Fruit fly (Drosophila melanogaster): ENCODE measurements around the gene Cpr73D.

Cpr73D gene

DNA sequence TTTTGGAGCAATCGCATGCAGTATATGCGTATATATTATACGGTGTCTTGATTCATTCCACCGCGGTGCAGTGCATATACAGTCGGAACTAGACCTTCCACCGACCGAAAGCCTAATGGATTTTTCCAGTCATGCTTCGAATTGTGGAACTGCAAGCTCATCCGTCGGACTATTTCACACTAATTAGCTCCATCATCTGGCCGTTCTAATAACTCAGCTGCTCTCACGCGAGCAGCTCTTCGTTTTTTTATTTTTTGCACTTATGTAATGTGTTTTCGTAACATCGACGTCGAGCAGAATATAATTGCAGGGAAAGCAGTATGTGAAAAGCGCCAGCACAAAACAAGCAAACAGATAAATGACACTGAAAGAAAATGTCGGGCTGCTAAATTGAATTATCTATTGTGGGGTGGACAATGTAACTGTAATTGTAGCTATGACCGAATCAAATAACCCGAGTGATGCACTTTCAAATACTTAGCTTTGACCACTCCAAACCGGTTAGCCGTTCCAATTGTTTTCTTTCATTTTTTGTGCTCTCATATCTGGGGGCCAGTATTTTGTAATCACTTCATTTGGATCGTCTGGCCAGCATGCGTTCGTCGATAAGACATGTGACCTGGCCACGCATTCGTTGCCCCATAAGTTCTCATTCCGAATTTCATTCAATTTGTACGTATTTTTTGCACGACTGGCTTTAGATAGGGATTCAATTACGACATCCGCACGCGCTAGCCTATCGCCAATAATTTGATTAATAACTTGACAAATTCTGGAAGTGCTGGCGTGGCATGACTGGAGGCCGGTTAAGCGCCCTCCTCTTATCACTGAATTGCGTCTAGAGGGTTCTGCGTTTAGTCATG lies at the start of gene Cpr73D:
TSS of gene Cpr73D (minus strand) at position 156 of the 863 bp plus-strand sequence.
- no peak for TF ChIP-seq pan (optimal IDR thresholded peaks at IDR 0.05)

DNA sequence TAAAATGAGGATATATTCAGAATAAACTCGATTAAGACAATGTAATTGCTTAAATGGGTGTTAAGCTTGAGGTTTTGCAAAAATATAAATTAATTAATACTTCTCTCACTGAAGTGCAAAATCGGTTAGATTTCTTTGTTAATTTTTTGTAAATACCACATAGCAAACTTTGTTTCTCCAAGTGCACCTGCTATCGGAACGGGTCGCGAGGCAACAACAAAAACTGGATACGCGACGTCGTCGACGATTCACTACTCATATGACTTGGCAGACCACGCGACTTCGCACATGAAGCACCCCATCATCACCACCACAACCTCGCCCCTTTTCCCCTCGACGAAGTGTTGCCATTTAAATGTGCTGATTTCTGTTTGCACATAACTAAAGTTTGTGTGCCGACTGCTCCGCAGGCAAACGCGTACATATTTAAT lies 49.6 kb upstream of the Cpr73D start:
- TF ChIP-seq pan (optimal IDR thresholded peaks at IDR 0.05) (no peak), usp (GFP tag; optimal IDR thresholded peaks at IDR 0.05) (no peak), CG8478 (optimal IDR thresholded peaks at IDR 0.05) (no peak), EcR (GFP tag; optimal IDR thresholded peaks at IDR 0.05) (no peak), psq (optimal IDR thresholded peaks at IDR 0.05) (no peak), Dll (optimal IDR thresholded peaks at IDR 0.05) (no peak)

DNA sequence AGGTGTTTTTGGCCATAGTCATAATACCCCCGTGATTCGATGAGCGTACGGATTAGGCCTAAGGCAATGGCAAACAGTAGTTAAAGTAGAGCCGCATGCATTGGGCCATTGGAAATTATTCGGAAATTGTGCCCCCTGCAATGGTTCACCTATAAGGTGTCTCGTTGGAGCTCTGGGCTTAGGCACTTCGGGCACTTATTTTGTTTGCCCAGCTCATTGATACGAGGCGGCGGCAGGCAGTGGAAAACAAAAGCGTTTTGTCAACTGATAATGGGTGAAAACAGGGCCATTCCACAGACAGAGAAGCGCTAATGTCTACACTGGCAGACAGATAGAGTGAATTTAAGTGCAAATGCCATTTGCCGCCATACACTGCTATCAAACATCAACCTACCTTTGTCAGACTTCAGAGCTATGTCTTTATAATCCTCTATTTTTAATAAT lies 48.8 kb upstream of the Cpr73D start:
- no peak for TF ChIP-seq EcR (GFP tag; optimal IDR thresholded peaks at IDR 0.05)
- TF ChIP-seq usp (GFP tag; optimal IDR thresholded peaks at IDR 0.05), result no peak
- TF ChIP-seq psq (optimal IDR thresholded peaks at IDR 0.05), result no peak
- TF ChIP-seq Dll (optimal IDR thresholded peaks at IDR 0.05), result no peak
- TF ChIP-seq CG8478 (optimal IDR thresholded peaks at IDR 0.05), result no peak
- TF ChIP-seq pan (optimal IDR thresholded peaks at IDR 0.05), result no peak

DNA sequence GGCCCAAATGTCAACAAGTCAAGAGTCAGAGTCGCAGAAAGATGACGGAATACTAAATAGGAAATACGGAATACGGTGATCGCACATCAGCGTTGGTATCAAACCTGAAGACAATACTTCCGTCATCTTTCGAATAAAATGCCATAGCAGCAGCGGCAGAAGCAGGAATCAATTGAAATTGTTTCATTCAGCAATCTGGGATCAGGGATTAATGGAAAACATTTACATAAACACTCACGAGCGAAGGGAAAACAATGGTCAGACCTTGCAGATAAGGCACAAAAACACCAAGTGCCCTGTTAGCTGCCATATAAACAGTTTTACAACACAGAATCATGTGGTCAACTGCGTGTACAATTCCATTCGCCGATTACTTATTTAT lies 47.9 kb upstream of the Cpr73D start:
- TF ChIP-seq Dll (optimal IDR thresholded peaks at IDR 0.05), result no peak
- TF ChIP-seq EcR (GFP tag; optimal IDR thresholded peaks at IDR 0.05), result no peak
- TF ChIP-seq usp (GFP tag; optimal IDR thresholded peaks at IDR 0.05), result no peak
- no peak for TF ChIP-seq psq (optimal IDR thresholded peaks at IDR 0.05)
- TF ChIP-seq CG8478 (optimal IDR thresholded peaks at IDR 0.05), result no peak

DNA sequence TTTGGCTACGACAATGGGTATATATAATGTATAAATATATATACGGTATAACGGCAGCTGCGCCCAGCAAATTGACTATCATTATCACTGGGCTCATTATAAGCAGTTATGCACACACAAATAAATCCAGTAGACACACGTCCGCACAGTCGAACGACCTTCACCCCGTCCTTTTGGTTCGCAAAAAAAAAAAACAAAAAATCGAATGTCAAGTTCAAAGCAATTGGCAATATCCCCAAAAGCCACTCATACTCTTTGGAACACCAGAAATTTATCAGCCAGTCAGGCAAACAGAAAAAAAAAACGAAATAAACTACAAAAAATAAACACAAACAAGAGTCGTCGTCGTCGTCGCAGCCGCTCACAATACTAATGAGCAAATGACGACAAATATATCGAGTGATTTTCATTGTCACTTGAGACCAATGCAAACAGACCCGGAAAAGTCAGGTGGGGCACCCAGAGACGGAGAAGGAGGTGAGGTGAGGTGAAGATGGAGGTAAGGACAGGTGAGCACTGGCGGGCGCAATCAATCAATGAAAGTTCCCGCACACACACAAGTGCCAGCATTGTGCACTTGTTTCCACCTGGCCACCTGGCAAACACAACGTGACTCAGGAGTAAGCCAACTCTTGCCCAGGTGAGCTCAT lies 47.4 kb upstream of the Cpr73D start:
- TF ChIP-seq pan (optimal IDR thresholded peaks at IDR 0.05) (no peak), CG8478 (optimal IDR thresholded peaks at IDR 0.05) (no peak), EcR (GFP tag; optimal IDR thresholded peaks at IDR 0.05) (no peak), psq (optimal IDR thresholded peaks at IDR 0.05) (no peak), usp (GFP tag; optimal IDR thresholded peaks at IDR 0.05) (no peak), Dll (optimal IDR thresholded peaks at IDR 0.05) (no peak)

DNA sequence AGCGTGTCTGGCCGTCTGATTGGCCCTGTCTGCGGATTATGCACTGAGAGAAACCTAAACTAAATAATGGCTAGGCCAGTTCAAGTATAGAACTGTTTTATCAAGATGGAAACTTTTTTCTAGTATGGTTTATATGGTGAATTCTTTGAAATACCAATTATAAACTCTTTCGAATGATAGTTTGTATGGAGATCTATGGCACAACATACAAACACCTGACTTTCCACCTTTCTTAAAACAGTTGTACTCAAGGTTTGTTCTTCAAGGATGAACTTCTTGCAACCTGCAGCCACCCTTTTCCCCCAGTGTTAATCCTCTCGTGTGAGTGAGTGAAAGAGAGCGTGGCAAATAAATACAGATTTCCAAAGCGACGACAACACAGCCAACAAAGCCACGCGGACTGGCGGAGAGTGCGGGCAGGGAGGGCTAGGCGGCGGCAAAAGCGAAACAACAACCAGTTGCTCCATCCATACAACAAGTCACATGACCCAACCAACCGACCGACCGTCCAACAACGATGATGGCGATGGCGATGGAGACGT lies 46.8 kb upstream of the Cpr73D start:
- no peak for TF ChIP-seq CG8478 (optimal IDR thresholded peaks at IDR 0.05)
- no peak for TF ChIP-seq pan (optimal IDR thresholded peaks at IDR 0.05)
- TF ChIP-seq EcR (GFP tag; optimal IDR thresholded peaks at IDR 0.05), result no peak
- no peak for TF ChIP-seq Dll (optimal IDR thresholded peaks at IDR 0.05)
- no peak for TF ChIP-seq usp (GFP tag; optimal IDR thresholded peaks at IDR 0.05)
- TF ChIP-seq psq (optimal IDR thresholded peaks at IDR 0.05), result no peak

DNA sequence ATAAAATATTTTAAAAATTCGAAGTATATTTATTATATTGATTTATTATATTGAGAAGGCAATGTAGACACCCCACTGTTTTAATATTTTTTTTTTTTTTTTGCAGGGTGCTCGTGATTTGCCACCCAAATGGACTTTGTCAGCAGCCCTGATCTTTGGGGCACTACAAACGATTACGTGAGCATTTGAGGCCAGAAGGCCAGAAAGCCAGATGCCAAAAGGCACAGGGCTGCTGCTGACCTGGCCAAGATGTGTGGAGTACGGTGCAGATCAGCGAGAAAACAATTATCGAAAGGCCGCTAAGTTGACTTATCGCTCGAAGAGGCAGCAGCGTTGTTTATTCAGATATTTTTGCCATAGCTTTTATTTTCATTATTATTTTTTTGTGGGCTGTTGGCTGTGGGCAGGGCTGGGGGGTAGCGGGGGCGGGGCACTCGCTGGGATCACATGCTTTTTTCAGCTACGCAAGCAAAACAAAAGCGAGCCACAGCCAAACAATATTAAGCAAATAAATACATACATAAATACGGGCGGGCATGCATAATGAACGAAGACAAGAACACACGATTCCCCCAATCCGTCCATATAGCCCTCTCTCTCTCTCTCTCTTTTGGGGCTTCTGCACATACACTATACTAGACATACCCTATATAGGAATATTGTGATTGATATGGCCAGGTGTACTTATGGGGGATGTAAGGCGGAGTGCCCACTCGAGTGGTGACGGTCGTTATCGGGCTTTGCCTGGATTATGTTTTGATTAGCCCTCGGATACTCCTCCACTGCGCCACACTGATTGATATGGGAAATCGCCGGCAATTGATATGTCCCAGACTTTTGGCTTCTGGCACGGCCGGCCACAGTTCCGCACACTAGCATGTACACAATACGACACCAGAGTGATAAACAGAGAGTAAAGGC lies 46.0 kb upstream of the Cpr73D start:
- TF ChIP-seq CG8478 (optimal IDR thresholded peaks at IDR 0.05) (no peak), EcR (GFP tag; optimal IDR thresholded peaks at IDR 0.05) (no peak), usp (GFP tag; optimal IDR thresholded peaks at IDR 0.05) (no peak), Dll (optimal IDR thresholded peaks at IDR 0.05) (no peak), psq (optimal IDR thresholded peaks at IDR 0.05) (no peak), pan (optimal IDR thresholded peaks at IDR 0.05) (no peak)

DNA sequence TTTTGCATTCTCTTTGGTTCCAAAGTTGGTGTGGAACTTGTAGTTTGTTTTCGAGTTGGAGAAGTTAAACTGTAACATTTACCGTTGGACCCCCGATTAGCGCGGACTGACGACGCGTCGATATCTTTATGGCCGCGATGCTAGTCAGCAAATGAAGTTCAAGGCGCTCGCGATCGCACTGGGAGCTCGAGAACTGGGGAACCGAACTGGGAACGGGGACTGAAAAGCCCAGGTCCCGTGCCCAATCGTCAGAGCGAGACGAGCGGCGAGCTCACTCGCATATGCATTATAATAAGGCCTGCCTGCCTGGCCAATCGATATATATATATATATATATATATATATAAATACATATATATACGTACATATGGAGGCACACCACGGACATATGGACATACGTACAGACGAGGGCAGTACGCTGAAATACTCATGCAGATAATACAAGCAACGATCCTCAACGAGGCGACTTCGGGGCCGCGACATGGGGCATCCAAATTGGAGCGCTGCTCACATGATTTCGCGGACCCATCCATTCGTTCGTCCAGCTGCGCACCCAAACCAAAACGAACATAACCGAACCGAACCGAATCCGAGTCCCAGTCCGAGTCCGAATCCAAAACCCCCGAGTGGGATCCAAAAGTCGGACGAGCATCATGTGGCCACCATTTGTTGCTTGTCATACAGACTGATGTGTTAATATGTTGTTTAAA lies 44.8 kb upstream of the Cpr73D start:
- no peak for TF ChIP-seq CG8478 (optimal IDR thresholded peaks at IDR 0.05)
- no peak for TF ChIP-seq EcR (GFP tag; optimal IDR thresholded peaks at IDR 0.05)
- no peak for TF ChIP-seq Dll (optimal IDR thresholded peaks at IDR 0.05)
- no peak for TF ChIP-seq pan (optimal IDR thresholded peaks at IDR 0.05)
- no peak for TF ChIP-seq psq (optimal IDR thresholded peaks at IDR 0.05)
- TF ChIP-seq usp (GFP tag; optimal IDR thresholded peaks at IDR 0.05), result no peak

DNA sequence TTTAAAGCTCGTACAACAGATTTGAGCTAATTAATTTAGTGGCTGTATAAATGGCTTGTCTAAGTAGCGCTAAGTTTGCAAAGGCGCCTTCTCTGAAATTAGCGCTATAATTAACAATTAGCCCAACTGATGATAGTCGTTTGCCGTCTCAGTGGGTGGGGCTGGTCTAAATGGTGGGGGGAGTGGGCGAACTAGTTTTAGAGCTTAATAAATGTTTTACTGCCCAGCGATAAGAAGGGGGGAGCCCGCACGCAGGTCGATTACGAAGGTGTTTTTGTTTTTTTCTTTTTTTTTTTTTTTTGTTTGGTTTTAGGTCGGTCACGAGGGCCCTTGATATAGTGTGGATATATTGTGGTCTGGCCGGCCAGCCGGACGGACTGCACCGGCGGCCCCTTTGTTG lies 43.6 kb upstream of the Cpr73D start:
- no peak for TF ChIP-seq CG8478 (optimal IDR thresholded peaks at IDR 0.05)

DNA sequence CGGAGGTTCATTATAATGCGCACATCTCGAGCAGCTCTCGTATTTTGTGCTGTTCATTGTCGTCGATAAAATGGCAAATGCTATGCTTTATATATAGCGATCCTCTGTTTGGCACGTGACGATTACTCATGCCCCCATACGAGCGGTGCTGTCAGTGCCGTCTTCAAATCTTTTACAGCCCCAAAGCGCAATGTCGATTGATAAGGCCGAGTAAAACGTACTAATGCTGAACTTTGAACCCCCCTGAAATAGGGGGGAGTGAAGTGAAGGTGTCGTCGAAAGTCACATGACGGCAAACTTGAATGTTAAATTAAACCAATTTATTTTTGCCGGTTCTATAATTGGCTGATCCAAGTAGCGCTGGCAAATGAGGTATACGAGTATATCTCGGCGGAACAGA lies 42.8 kb upstream of the Cpr73D start:
- TF ChIP-seq EcR (GFP tag; optimal IDR thresholded peaks at IDR 0.05) (no peak), usp (GFP tag; optimal IDR thresholded peaks at IDR 0.05) (no peak), Dll (optimal IDR thresholded peaks at IDR 0.05) (no peak), CG8478 (optimal IDR thresholded peaks at IDR 0.05) (no peak), psq (optimal IDR thresholded peaks at IDR 0.05) (no peak), pan (optimal IDR thresholded peaks at IDR 0.05) (no peak)

DNA sequence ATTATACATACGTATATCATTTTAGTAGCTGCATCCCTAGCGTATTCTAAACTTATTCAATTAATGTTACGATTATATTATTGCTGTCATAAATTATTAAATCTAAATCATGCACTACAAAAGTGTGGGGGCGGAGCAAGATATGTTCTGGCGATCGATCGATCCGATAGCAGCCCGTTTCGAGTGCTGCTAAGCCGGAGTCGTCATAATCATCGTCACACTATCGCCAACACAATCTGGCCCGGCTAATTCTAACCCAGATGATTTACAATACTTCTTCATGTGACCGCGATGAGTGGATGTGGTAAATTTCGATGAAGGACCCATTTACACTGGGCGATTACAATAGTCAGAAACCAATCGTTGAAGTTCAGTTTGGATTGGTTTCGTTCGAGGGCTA lies 37.3 kb upstream of the Cpr73D start:
- no peak for TF ChIP-seq EcR (GFP tag; optimal IDR thresholded peaks at IDR 0.05)
- TF ChIP-seq CG8478 (optimal IDR thresholded peaks at IDR 0.05), result no peak
- no peak for TF ChIP-seq pan (optimal IDR thresholded peaks at IDR 0.05)
- TF ChIP-seq psq (optimal IDR thresholded peaks at IDR 0.05), result no peak
- no peak for TF ChIP-seq usp (GFP tag; optimal IDR thresholded peaks at IDR 0.05)
- TF ChIP-seq Dll (optimal IDR thresholded peaks at IDR 0.05), result no peak

Measured in whole organism.